Fruit fly (Drosophila melanogaster): ENCODE data around the gene CG11109.

The CG11109 gene

DNA sequence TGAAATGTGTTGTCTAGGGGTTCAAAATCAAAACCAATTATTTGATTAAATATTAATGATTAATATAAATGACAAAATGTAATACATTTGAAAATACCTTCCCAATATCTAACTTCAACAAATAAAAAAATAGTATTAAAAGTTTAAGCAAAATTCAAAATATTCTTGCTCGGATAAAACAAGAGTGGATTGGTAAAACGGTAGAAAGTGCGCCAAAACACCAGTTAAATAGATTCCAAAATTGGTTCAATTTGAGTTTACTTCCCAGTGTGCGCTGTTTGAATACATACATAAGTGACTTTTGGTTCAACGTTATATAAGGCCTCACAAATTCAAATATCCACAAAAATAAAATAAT lies 7.0 kb upstream of the CG11109 start (continued):
- TF ChIP-seq lz (GFP tag; optimal IDR thresholded peaks at IDR 0.05) = peak; percentile 73
- TF ChIP-seq Sox14 (GFP tag; optimal IDR thresholded peaks at IDR 0.05) = peak; percentile 54
- TF ChIP-seq Blimp-1 (GFP tag; optimal IDR thresholded peaks at IDR 0.05) = peak; percentile 8
- TF ChIP-seq fd85E (GFP tag; optimal IDR thresholded peaks at IDR 0.05) = peak; percentile 41
- TF ChIP-seq Lpt (GFP tag; optimal IDR thresholded peaks at IDR 0.05) = peak; percentile 72
- TF ChIP-seq Eip93F (GFP tag; optimal IDR thresholded peaks at IDR 0.05) = peak; percentile 44
- peak; percentile 90 for TF ChIP-seq CG8119 (GFP tag; IDR thresholded peaks at IDR 0.05)
- TF ChIP-seq Sox15 (GFP tag; optimal IDR thresholded peaks at IDR 0.05) = peak; percentile 34

DNA sequence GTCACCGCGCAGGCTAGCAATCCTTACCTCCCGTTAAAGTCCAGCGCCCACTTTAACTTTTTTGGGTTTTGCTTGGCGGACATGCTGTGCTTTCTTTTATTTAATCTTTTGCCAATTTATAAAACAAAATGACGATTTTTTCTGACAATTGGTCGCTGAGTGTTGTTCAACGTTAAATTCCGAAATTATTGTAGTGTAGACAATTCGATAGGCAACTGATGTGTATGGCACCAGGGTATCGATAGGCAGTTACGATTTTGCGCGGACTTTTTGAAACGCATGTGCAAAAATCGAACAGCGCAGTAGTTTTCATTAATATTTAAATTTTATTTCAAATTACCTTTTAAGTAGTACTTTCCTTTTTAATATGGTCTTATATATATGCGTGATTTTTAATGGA lies 3.9 kb upstream of the CG11109 start, which contains the start of gene EMC4:
TSS of gene EMC4 (minus strand) at position 174 of the 400 bp plus-strand sequence.
- TF ChIP-seq Hr38 (GFP tag; optimal IDR thresholded peaks at IDR 0.05) (no peak), CG1621 (tag; optimal IDR thresholded peaks at IDR 0.05) (no peak), salr (GFP tag; optimal IDR thresholded peaks at IDR 0.05) (no peak), CG11762 (GFP tag; optimal IDR thresholded peaks at IDR 0.05; ENCODE audit: insufficient read depth) (no peak), Eip93F (GFP tag; optimal IDR thresholded peaks at IDR 0.05) (no peak), fd59A (GFP tag; optimal IDR thresholded peaks at IDR 0.05) (no peak), CG7368 (GFP tag; optimal IDR thresholded peaks at IDR 0.05) (no peak), Ets21C (GFP tag; optimal IDR thresholded peaks at IDR 0.05) (no peak), acj6 (GFP tag; optimal IDR thresholded peaks at IDR 0.05) (peak; percentile 15), OdsH (GFP tag; optimal IDR thresholded peaks at IDR 0.05) (no peak), CG31627 (GFP tag; optimal IDR thresholded peaks at IDR 0.05) (peak; percentile 48), CG16779 (tag; optimal IDR thresholded peaks at IDR 0.05) (no peak), fkh (GFP tag; optimal IDR thresholded peaks at IDR 0.05) (no peak), Smox (GFP tag; optimal IDR thresholded peaks at IDR 0.05) (no peak), cyc (GFP tag; optimal IDR thresholded peaks at IDR 0.05) (peak; percentile 60), CG3919 (GFP tag; optimal IDR thresholded peaks at IDR 0.05) (peak; percentile 63), vri (GFP tag; optimal IDR thresholded peaks at IDR 0.05) (peak; percentile 63), spab (GFP tag; optimal IDR thresholded peaks at IDR 0.05) (no peak), CG8632 (GFP tag; optimal IDR thresholded peaks at IDR 0.05) (no peak), CG6808 (GFP tag; optimal IDR thresholded peaks at IDR 0.05) (no peak), Sox14 (GFP tag; optimal IDR thresholded peaks at IDR 0.05) (peak; percentile 31), svp (GFP tag) (peak; percentile 2), CG32006 (GFP tag; optimal IDR thresholded peaks at IDR 0.05) (no peak), fd85E (GFP tag; optimal IDR thresholded peaks at IDR 0.05) (no peak), CG11294 (GFP tag; IDR thresholded peaks at IDR 0.05) (no peak), ss (GFP tag; optimal IDR thresholded peaks at IDR 0.05) (peak in 1 of 2 experiments; percentile 22), esn (GFP tag; optimal IDR thresholded peaks at IDR 0.05) (peak; percentile 71), Eip75B (GFP tag; optimal IDR thresholded peaks at IDR 0.05) (peak; percentile 44), Ets96B (tag; optimal IDR thresholded peaks at IDR 0.05) (no peak), CG8119 (GFP tag; IDR thresholded peaks at IDR 0.05) (no peak), Gug (GFP tag; IDR thresholded peaks at IDR 0.05) (no peak), dac (GFP tag; optimal IDR thresholded peaks at IDR 0.05) (no peak), Hr4 (GFP tag; optimal IDR thresholded peaks at IDR 0.05) (no peak), CG3032 (tag; optimal IDR thresholded peaks at IDR 0.05) (no peak), CG8319 (GFP tag; optimal IDR thresholded peaks at IDR 0.05) (no peak), Sox102F (GFP tag; optimal IDR thresholded peaks at IDR 0.05) (no peak), eg (GFP tag; IDR thresholded peaks at IDR 0.05) (0 out of 3 replicates have a peak, but pooled peaks have one; percentile 32), CG9139 (GFP tag; optimal IDR thresholded peaks at IDR 0.05) (no peak), Met (GFP tag; optimal IDR thresholded peaks at IDR 0.05) (no peak), topi (GFP tag; optimal IDR thresholded peaks at IDR 0.05) (peak; percentile 46), CG11902 (GFP tag; optimal IDR thresholded peaks at IDR 0.05) (no peak), CG6792 (GFP tag; optimal IDR thresholded peaks at IDR 0.05) (peak; percentile 36), CG4318 (GFP tag; optimal IDR thresholded peaks at IDR 0.05) (no peak), pdm3 (GFP tag; optimal IDR thresholded peaks at IDR 0.05) (no peak), lz (GFP tag; optimal IDR thresholded peaks at IDR 0.05) (peak; percentile 54), Hr39 (GFP tag; optimal IDR thresholded peaks at IDR 0.05) (no peak), CG6163 (GFP tag; IDR thresholded peaks at IDR 0.05) (no peak)
